Fruit fly (Drosophila melanogaster) whole organism, embryonic: ENCODE measurements around the gene CG43894.
A peak's percentile ranks its signal among the peaks of the same experiment; 100 is the strongest.

Experiments used
- Abd-B ChIP-seq: fragments of 200-800 bp; sonication (Bioruptor generic); optimal IDR thresholded peaks from 2 replicates; lab custom pipeline; 2018; ENCODE audit warnings: missing biosample characterization, mild to moderate bottlenecking, missing genetic modification characterization, moderate library complexity
- CG10209 ChIP-seq: fragments of 200-800 bp; sonication (Bioruptor generic); optimal IDR thresholded peaks from 3 replicates; lab custom pipeline; 2017; ENCODE audit warnings: missing biosample characterization, mild to moderate bottlenecking, missing genetic modification characterization, missing genetic modification reagents
- CG10654 ChIP-seq: fragments of 200-800 bp; sonication (Bioruptor generic); optimal IDR thresholded peaks from 2 replicates; lab custom pipeline; 2016; ENCODE audit warnings: missing biosample characterization, missing genetic modification characterization
- CG12219 ChIP-seq: fragments of 200-800 bp; sonication (Bioruptor generic); optimal IDR thresholded peaks from 3 replicates; lab custom pipeline; 2018; ENCODE audit warnings: missing biosample characterization, mild to moderate bottlenecking, missing genetic modification characterization
- CG15514 ChIP-seq: fragments of 200-800 bp; sonication (Bioruptor generic); optimal IDR thresholded peaks from 3 replicates; lab custom pipeline; 2017; ENCODE audit warnings: missing biosample characterization, missing genetic modification characterization, mild to moderate bottlenecking, moderate library complexity, missing genetic modification reagents
- CG15601 ChIP-seq: fragments of 200-800 bp; sonication (Bioruptor generic); optimal IDR thresholded peaks from 3 replicates; lab custom pipeline; 2019; ENCODE audit warnings: missing biosample characterization, mild to moderate bottlenecking, missing genetic modification characterization, moderate library complexity
- CG3281 ChIP-seq: fragments of 200-800 bp; sonication (Bioruptor generic); optimal IDR thresholded peaks from 3 replicates; lab custom pipeline; 2017; ENCODE audit warnings: missing biosample characterization, mild to moderate bottlenecking, missing genetic modification characterization
- CG34376 ChIP-seq: fragments of 200-800 bp; sonication (Bioruptor generic); optimal IDR thresholded peaks from 2 replicates; lab custom pipeline; 2018; ENCODE audit warnings: missing biosample characterization, mild to moderate bottlenecking, missing genetic modification characterization
- CG3838 ChIP-seq: fragments of 200-800 bp; sonication (Bioruptor generic); optimal IDR thresholded peaks from 3 replicates; lab custom pipeline; 2016; ENCODE audit warnings: missing biosample characterization, missing genetic modification characterization
- CG4282 ChIP-seq: fragments of 200-800 bp; sonication (Bioruptor generic); optimal IDR thresholded peaks from 2 replicates; lab custom pipeline; 2016; ENCODE audit warnings: missing biosample characterization, missing genetic modification characterization
- CG5953 ChIP-seq: fragments of 200-800 bp; sonication (Bioruptor generic); IDR thresholded peaks from 2 replicates; pipeline ENCODE4 v1.3.6; 2022; ENCODE audit warnings: missing biosample characterization, missing genetic modification characterization
- CG6689 ChIP-seq: fragments of 200-800 bp; sonication (Bioruptor generic); IDR thresholded peaks from 2 replicates; pipeline ENCODE4 v1.3.6; 2022; ENCODE audit warnings: missing biosample characterization, missing genetic modification characterization
- CG6765 ChIP-seq: fragments of 200-800 bp; sonication (Bioruptor generic); optimal IDR thresholded peaks from 3 replicates; lab custom pipeline; 2017; ENCODE audit warnings: missing biosample characterization, mild to moderate bottlenecking, missing genetic modification characterization
- CG9727 ChIP-seq: fragments of 200-800 bp; sonication (Bioruptor generic); optimal IDR thresholded peaks from 3 replicates; lab custom pipeline; 2017; ENCODE audit warnings: missing biosample characterization, mild to moderate bottlenecking, missing genetic modification characterization
- CG9876 ChIP-seq: fragments of 200-800 bp; sonication (Bioruptor generic); optimal IDR thresholded peaks from 2 replicates; lab custom pipeline; 2016; ENCODE audit warnings: missing biosample characterization, missing genetic modification characterization
- CTCF ChIP-seq: fragments of 200-800 bp; sonication (Bioruptor generic); optimal IDR thresholded peaks from 2 replicates; lab custom pipeline; 2017; ENCODE audit warnings: missing biosample characterization, mild to moderate bottlenecking, missing genetic modification characterization, moderate library complexity
- D ChIP-seq, 2 experiments: fragments of 200-800 bp in 1 of 2; fragments of >200 bp in 1 of 2; sonication (Bioruptor generic) in 1 of 2; optimal IDR thresholded peaks; 2 replicates in 1 of 2; 3 replicates in 1 of 2; lab custom pipeline; 2017; ENCODE audit warnings: mild to moderate bottlenecking in 1 of 2, missing biosample characterization in 1 of 2, missing genetic modification characterization in 1 of 2, missing genetic modification reagents in 1 of 2
- E2f1 ChIP-seq: fragments of 200-800 bp; sonication (Bioruptor generic); IDR thresholded peaks from 2 replicates; pipeline ENCODE4 v1.3.6; 2022; ENCODE audit warnings: missing biosample characterization, missing genetic modification characterization
- Ets97D ChIP-seq: fragments of 200-800 bp; sonication (Bioruptor generic); optimal IDR thresholded peaks from 3 replicates; lab custom pipeline; 2016; ENCODE audit warnings: missing biosample characterization, missing genetic modification characterization
- H2.0 ChIP-seq: fragments of 200-800 bp; sonication (Bioruptor generic); IDR thresholded peaks from 2 replicates; pipeline ENCODE4 v1.3.6; 2022; ENCODE audit warnings: missing biosample characterization, missing genetic modification characterization
- Mes4 ChIP-seq: fragments of 200-800 bp; sonication (Bioruptor generic); optimal IDR thresholded peaks from 2 replicates; lab custom pipeline; 2016; ENCODE audit warnings: missing biosample characterization, missing genetic modification characterization
- Mrtf ChIP-seq: fragments of 200-800 bp; sonication (Bioruptor generic); IDR thresholded peaks from 3 replicates; pipeline ENCODE4 v1.3.6; 2022; ENCODE audit warnings: missing biosample characterization, missing genetic modification characterization
- Opbp ChIP-seq: fragments of 200-800 bp; sonication (Bioruptor generic); IDR thresholded peaks from 3 replicates; pipeline ENCODE4 v1.3.6; 2022; ENCODE audit warnings: missing biosample characterization, missing genetic modification characterization; ENCODE audit not compliant: partially characterized antibody
- Pdp1 ChIP-seq, 2 experiments: fragments of 200-800 bp; sonication (Bioruptor generic); optimal IDR thresholded peaks; 3 replicates each; lab custom pipeline; 2016; ENCODE audit warnings: missing biosample characterization in 2 of 2, missing genetic modification characterization in 2 of 2, mild to moderate bottlenecking in 1 of 2, moderate library complexity in 1 of 2
- Rx ChIP-seq: fragments of 200-800 bp; sonication (Bioruptor generic); IDR thresholded peaks from 2 replicates; pipeline ENCODE4 v1.3.6; 2022; ENCODE audit warnings: missing biosample characterization, missing genetic modification characterization
- Six4 ChIP-seq: fragments of 200-800 bp; sonication (Bioruptor generic); optimal IDR thresholded peaks from 2 replicates; lab custom pipeline; 2016; ENCODE audit warnings: missing biosample characterization, missing genetic modification characterization
- ab ChIP-seq: fragments of 200-800 bp; sonication (Bioruptor generic); optimal IDR thresholded peaks from 2 replicates; lab custom pipeline; 2016; ENCODE audit warnings: missing biosample characterization, missing genetic modification characterization
- amos ChIP-seq: fragments of 200-800 bp; sonication (Bioruptor generic); IDR thresholded peaks from 2 replicates; pipeline ENCODE4 v1.3.6; 2022; ENCODE audit warnings: missing biosample characterization, missing genetic modification characterization; ENCODE audit not compliant: partially characterized antibody
- aop ChIP-seq: fragments of 200-800 bp; sonication (Bioruptor generic); IDR thresholded peaks from 2 replicates; pipeline ENCODE4 v1.3.6; 2022; ENCODE audit warnings: missing biosample characterization, missing genetic modification characterization
- ash1 ChIP-seq: fragments of 200-800 bp; sonication (Bioruptor generic); optimal IDR thresholded peaks from 2 replicates; lab custom pipeline; 2018; ENCODE audit warnings: missing biosample characterization, mild to moderate bottlenecking, missing genetic modification characterization
- az2 ChIP-seq: fragments of 200-800 bp; sonication (Bioruptor generic); optimal IDR thresholded peaks from 3 replicates; lab custom pipeline; 2016; ENCODE audit warnings: missing biosample characterization, missing genetic modification characterization
- crc ChIP-seq: fragments of 200-800 bp; sonication (Bioruptor generic); optimal IDR thresholded peaks from 2 replicates; lab custom pipeline; 2016; ENCODE audit warnings: missing biosample characterization, missing genetic modification characterization
- dmrt11E ChIP-seq: fragments of 200-800 bp; sonication (Bioruptor generic); optimal IDR thresholded peaks from 3 replicates; lab custom pipeline; 2018; ENCODE audit warnings: missing biosample characterization, mild to moderate bottlenecking, missing genetic modification characterization, moderate library complexity
- fru ChIP-seq: fragments of >200 bp; optimal IDR thresholded peaks from 2 replicates; lab custom pipeline; 2017
- ftz-f1 ChIP-seq: fragments of 200-800 bp; sonication (Bioruptor generic); optimal IDR thresholded peaks from 2 replicates; lab custom pipeline; 2016; ENCODE audit warnings: missing biosample characterization, missing genetic modification characterization
- gfzf ChIP-seq: fragments of 200-800 bp; sonication (Bioruptor generic); optimal IDR thresholded peaks from 2 replicates; lab custom pipeline; 2016; ENCODE audit warnings: missing biosample characterization, mild to moderate bottlenecking, missing genetic modification characterization, moderate library complexity
- grn ChIP-seq: fragments of 200-800 bp; sonication (Bioruptor generic); optimal IDR thresholded peaks from 3 replicates; lab custom pipeline; 2017; ENCODE audit warnings: missing biosample characterization, missing genetic modification characterization
- gt ChIP-seq: fragments of 200-800 bp; sonication (Bioruptor generic); IDR thresholded peaks from 2 replicates; pipeline ENCODE4 v1.3.6; 2022; ENCODE audit warnings: missing biosample characterization, missing genetic modification characterization
- hb ChIP-seq: fragments of 200-800 bp; sonication (Bioruptor generic); IDR thresholded peaks from 3 replicates; pipeline ENCODE4 v1.3.6; 2022; ENCODE audit warnings: missing biosample characterization, missing genetic modification characterization; ENCODE audit not compliant: partially characterized antibody
- inv ChIP-seq: fragments of 200-800 bp; sonication (Bioruptor generic); IDR thresholded peaks from 2 replicates; pipeline ENCODE4 v1.3.6; 2022; ENCODE audit warnings: missing biosample characterization, missing genetic modification characterization; ENCODE audit not compliant: partially characterized antibody
- kah ChIP-seq: fragments of 200-800 bp; sonication (Bioruptor generic); optimal IDR thresholded peaks from 2 replicates; lab custom pipeline; 2018; ENCODE audit warnings: missing biosample characterization, mild to moderate bottlenecking, missing genetic modification characterization
- knrl ChIP-seq: fragments of 200-800 bp; sonication (Bioruptor generic); IDR thresholded peaks from 3 replicates; pipeline ENCODE4 v1.3.6; 2022; ENCODE audit warnings: missing biosample characterization, missing genetic modification characterization; ENCODE audit not compliant: partially characterized antibody
- lbe ChIP-seq: fragments of 200-800 bp; sonication (Bioruptor generic); optimal IDR thresholded peaks from 2 replicates; lab custom pipeline; 2016; ENCODE audit warnings: missing biosample characterization, mild to moderate bottlenecking, missing genetic modification characterization
- lilli ChIP-seq: fragments of 200-800 bp; sonication (Bioruptor generic); optimal IDR thresholded peaks from 3 replicates; lab custom pipeline; 2016; ENCODE audit warnings: missing biosample characterization, missing genetic modification characterization
- lov ChIP-seq, 2 experiments: fragments of 200-800 bp in 1 of 2; fragments of >200 bp in 1 of 2; sonication (Bioruptor generic) in 1 of 2; IDR thresholded peaks in 1 of 2; optimal IDR thresholded peaks in 1 of 2; 2 replicates in 1 of 2; 3 replicates in 1 of 2; pipeline versions ENCODE4 v1.3.6 to Lab custom; 2017 to 2022; ENCODE audit warnings: missing biosample characterization in 1 of 2, missing genetic modification characterization in 1 of 2
- otp ChIP-seq: fragments of 200-800 bp; sonication (Bioruptor generic); IDR thresholded peaks from 3 replicates; pipeline ENCODE4, ENCODE4 v1.3.6; 2022; ENCODE audit warnings: missing biosample characterization, missing genetic modification characterization
- ro ChIP-seq: fragments of 200-800 bp; sonication (Bioruptor generic); IDR thresholded peaks from 2 replicates; pipeline ENCODE4 v1.3.6; 2022; ENCODE audit warnings: missing biosample characterization, missing genetic modification characterization
- stc ChIP-seq: fragments of 200-800 bp; sonication (Bioruptor generic); IDR thresholded peaks from 2 replicates; pipeline ENCODE4 v1.3.6; 2022; ENCODE audit warnings: missing biosample characterization, missing genetic modification characterization
- tin ChIP-seq: fragments of 200-800 bp; sonication (Bioruptor generic); optimal IDR thresholded peaks from 3 replicates; lab custom pipeline; 2016; ENCODE audit warnings: missing biosample characterization, missing genetic modification characterization
- toy ChIP-seq: fragments of 200-800 bp; sonication (Bioruptor generic); IDR thresholded peaks from 2 replicates; pipeline ENCODE4 v1.3.6; 2022; ENCODE audit warnings: missing biosample characterization, missing genetic modification characterization
- vfl ChIP-seq: fragments of 200-800 bp; sonication (Bioruptor generic); optimal IDR thresholded peaks from 2 replicates; lab custom pipeline; 2016; ENCODE audit warnings: missing biosample characterization, missing genetic modification characterization

CG43894 gene

DNA sequence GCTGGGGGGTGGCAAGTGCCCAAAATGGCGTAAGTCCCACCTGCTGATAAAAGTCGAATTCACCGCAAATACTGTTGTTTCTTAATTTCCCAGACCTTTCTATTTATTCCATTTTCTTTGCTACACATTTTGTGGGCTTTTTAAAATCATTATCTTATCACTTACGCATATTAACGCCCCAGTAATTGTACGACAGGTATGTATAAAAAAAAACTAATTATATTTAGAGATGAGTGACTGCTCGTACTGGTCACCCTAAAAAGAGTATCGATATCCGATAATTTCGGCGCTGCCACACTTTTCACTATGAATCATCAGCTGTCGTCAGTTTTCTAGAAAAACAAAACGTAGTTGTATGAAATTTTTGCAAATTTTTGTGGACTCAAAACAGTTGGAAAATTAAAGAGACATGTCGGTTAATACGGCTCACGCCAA lies 39.7 kb upstream of the CG43894 start, which contains the start of the genes CG10948 and Wbp2 (continued):
- peak; percentile 77 for TF ChIP-seq Ets97D (GFP tag; lab: Kevin White, UChicago)
- no peak for TF ChIP-seq gt (GFP tag; lab: Robert Waterston, UW)
- no peak for TF ChIP-seq grn (GFP tag; lab: Kevin White, UChicago)
- TF ChIP-seq CG12219 (GFP tag; lab: Kevin White, UChicago): no peak
- TF ChIP-seq CG3838 (GFP tag; lab: Kevin White, UChicago): no peak
- TF ChIP-seq lilli (GFP tag; lab: Kevin White, UChicago): no peak
- TF ChIP-seq Opbp: peak; percentile 76
- no peak for TF ChIP-seq aop
- TF ChIP-seq az2 (GFP tag; lab: Kevin White, UChicago): no peak
- TF ChIP-seq amos: peak; percentile 60; the same call in 1 of the 2 replicates
- peak; percentile 50; the same call in 1 of the 2 replicates for TF ChIP-seq inv (GFP tag; lab: Robert Waterston, UW)
- no peak for TF ChIP-seq toy (GFP tag; lab: Robert Waterston, UW)
- no peak for TF ChIP-seq H2.0 (GFP tag; lab: Robert Waterston, UW)
- TF ChIP-seq CG6689 (GFP tag; lab: Robert Waterston, UW): no peak
- no peak for TF ChIP-seq fru (lab: Kevin White, UChicago)
- no peak for TF ChIP-seq ash1 (GFP tag; lab: Kevin White, UChicago)
- peak; percentile 72 for TF ChIP-seq CG3281
- TF ChIP-seq CG10654: no peak
- peak; percentile 25 for TF ChIP-seq CG34376 (GFP tag; lab: Kevin White, UChicago)
- TF ChIP-seq CG9876: no peak
- no peak for TF ChIP-seq CG4282 (GFP tag; lab: Kevin White, UChicago)
- peak; percentile 21 for TF ChIP-seq CG15601
- no peak for TF ChIP-seq CG9727
- TF ChIP-seq Mes4: no peak
- no peak for TF ChIP-seq D (optimal IDR thresholded peaks at IDR 0.05; lab: Kevin White, UChicago)
- no peak for TF ChIP-seq D (GFP tag; optimal IDR thresholded peaks at IDR 0.05; lab: Kevin White, UChicago)
- 0 out of 3 replicates have a peak, but pooled peaks have one; percentile 54 for TF ChIP-seq knrl (GFP tag; lab: Robert Waterston, UW)
- TF ChIP-seq stc: no peak
- TF ChIP-seq lov (optimal IDR thresholded peaks at IDR 0.05; lab: Kevin White, UChicago): no peak
- TF ChIP-seq lov (GFP tag; IDR thresholded peaks at IDR 0.05; lab: Robert Waterston, UW): no peak
- no peak for TF ChIP-seq tin (GFP tag; lab: Kevin White, UChicago)
- peak; percentile 24 for TF ChIP-seq CTCF (GFP tag; lab: Kevin White, UChicago)
- no peak for TF ChIP-seq CG10209 (GFP tag; lab: Kevin White, UChicago)
- TF ChIP-seq CG6765 (GFP tag; lab: Kevin White, UChicago): no peak
- no peak for TF ChIP-seq CG15514 (GFP tag; lab: Kevin White, UChicago)
- no peak for TF ChIP-seq gfzf (GFP tag; lab: Kevin White, UChicago)
- TF ChIP-seq Pdp1 (GFP tag; optimal IDR thresholded peaks at IDR 0.05; lab: Kevin White, UChicago): peak in 1 of 2 experiments; percentile 71
- no peak for TF ChIP-seq otp
- TF ChIP-seq crc (GFP tag; lab: Kevin White, UChicago): no peak
- no peak for TF ChIP-seq dmrt11E (tag; lab: Kevin White, UChicago)
- TF ChIP-seq ab: no peak
- no peak for TF ChIP-seq vfl (GFP tag; lab: Kevin White, UChicago)
- TF ChIP-seq Abd-B (GFP tag; lab: Kevin White, UChicago): no peak
- TF ChIP-seq Rx (GFP tag; lab: Robert Waterston, UW): no peak
- peak; percentile 62 for TF ChIP-seq lbe (GFP tag; lab: Kevin White, UChicago)
- peak; percentile 88 for TF ChIP-seq kah (GFP tag; lab: Kevin White, UChicago)
- TF ChIP-seq CG5953: no peak
- no peak for TF ChIP-seq ftz-f1
- no peak for TF ChIP-seq hb (GFP tag; lab: Robert Waterston, UW)
- no peak for TF ChIP-seq E2f1 (GFP tag; lab: Robert Waterston, UW)
- no peak for TF ChIP-seq ro (GFP tag; lab: Robert Waterston, UW)
- no peak for TF ChIP-seq Six4 (GFP tag; lab: Kevin White, UChicago)
- no peak for TF ChIP-seq Mrtf
